Worm (Caenorhabditis elegans) whole organism, young adult: ENCODE data around the gene W02H5.2.
"Not testable (repeated sequence)": the region's sequence is repeated elsewhere in the genome, so short reads cannot be mapped to it uniquely, and the experiment has no call there.

Source experiments
- B0035.1 ChIP-seq: sonication (generic microtip); optimal IDR thresholded peaks from 2 replicates; lab custom pipeline; 2016; ENCODE audit warnings: missing genetic modification characterization, mild to moderate bottlenecking, missing compliant biosample characterization, missing genotype, missing genetic modification reagents
- C06A6.2 ChIP-seq: fragments of 200-800 bp; sonication (Bioruptor generic); conservative IDR thresholded peaks from 2 replicates; pipeline ENCODE4 v1.3.6; 2022; ENCODE audit warnings: missing genetic modification characterization, missing compliant biosample characterization
- F33H1.4 ChIP-seq: fragments of 200-800 bp; sonication (Bioruptor generic); IDR thresholded peaks from 2 replicates; pipeline ENCODE4 v1.3.6; 2022; ENCODE audit warnings: missing genetic modification reagents, missing genetic modification characterization, missing compliant biosample characterization
- F37B4.10 ChIP-seq: fragments of 200-800 bp; sonication (Bioruptor generic); IDR thresholded peaks from 2 replicates; pipeline ENCODE4 v1.3.6; 2022; ENCODE audit warnings: missing genetic modification characterization, missing compliant biosample characterization
- F39B2.1 ChIP-seq: fragments of 200-800 bp; sonication (Bioruptor generic); IDR thresholded peaks from 2 replicates; pipeline ENCODE4 v1.3.6; 2022; ENCODE audit warnings: missing genetic modification reagents, missing genetic modification characterization, missing compliant biosample characterization
- F52B5.7 ChIP-seq: sonication (generic microtip); optimal IDR thresholded peaks from 2 replicates; lab custom pipeline; 2016; ENCODE audit warnings: mild to moderate bottlenecking, missing genetic modification characterization, missing compliant biosample characterization
- K12H6.12 ChIP-seq: fragments of 200-800 bp; sonication (Bioruptor generic); optimal IDR thresholded peaks from 2 replicates; lab custom pipeline; 2018; ENCODE audit warnings: mild to moderate bottlenecking, missing genetic modification characterization, missing compliant biosample characterization
- Y53F4B.3 ChIP-seq: fragments of 200-800 bp; sonication (Bioruptor generic); IDR thresholded peaks from 2 replicates; pipeline ENCODE4 v1.3.6; 2022; ENCODE audit warnings: missing genetic modification reagents, missing genetic modification characterization, missing compliant biosample characterization
- Y67H2A.10 ChIP-seq: fragments of 200-800 bp; sonication (Bioruptor generic); conservative IDR thresholded peaks from 2 replicates; pipeline ENCODE4 v1.3.6; 2022; ENCODE audit warnings: missing genetic modification reagents, missing genetic modification characterization, missing compliant biosample characterization
- ZK185.1 ChIP-seq: sonication (generic microtip); optimal IDR thresholded peaks from 2 replicates; lab custom pipeline; 2016; ENCODE audit warnings: mild to moderate bottlenecking, missing genetic modification characterization, missing compliant biosample characterization; ENCODE audit not compliant: poor library complexity, severe bottlenecking
- ama-1 ChIP-seq, 3 experiments: fragments of 150-350 bp in 1 of 3; sonication (generic microtip) in 2 of 3; optimal IDR thresholded peaks; 2 replicates each; lab custom pipeline; 2014 to 2018; ENCODE audit warnings: missing biosample characterization in 2 of 3, missing genetic modification characterization in 2 of 3, missing genetic modification reagents in 2 of 3
- aptf-3 ChIP-seq: fragments of 200-800 bp; sonication (Bioruptor generic); IDR thresholded peaks from 2 replicates; pipeline ENCODE4 v1.3.6; 2022; ENCODE audit warnings: missing genetic modification characterization, missing compliant biosample characterization
- athp-1 ChIP-seq: sonication (generic microtip); optimal IDR thresholded peaks from 2 replicates; lab custom pipeline; 2017; ENCODE audit warnings: mild to moderate bottlenecking, missing genetic modification characterization, missing compliant biosample characterization
- attf-6 ChIP-seq: fragments of 200-800 bp; sonication (Bioruptor generic); IDR thresholded peaks from 2 replicates; pipeline ENCODE4 v1.3.6; 2022; ENCODE audit warnings: missing genetic modification reagents, missing genetic modification characterization, missing compliant biosample characterization
- bed-2 ChIP-seq: fragments of 200-800 bp; sonication (Bioruptor generic); IDR thresholded peaks from 2 replicates; pipeline ENCODE4 v1.3.6; 2022; ENCODE audit warnings: missing genetic modification reagents, missing genetic modification characterization, missing compliant biosample characterization
- cebp-2 ChIP-seq: fragments of 200-800 bp; sonication (Bioruptor generic); IDR thresholded peaks from 2 replicates; pipeline ENCODE4 v1.3.6; 2022; ENCODE audit warnings: missing genetic modification characterization, missing compliant biosample characterization
- ceh-100 ChIP-seq: fragments of 200-800 bp; sonication (Bioruptor generic); IDR thresholded peaks from 2 replicates; pipeline ENCODE4 v1.3.6; 2022; ENCODE audit warnings: missing genetic modification reagents, missing genetic modification characterization, missing compliant biosample characterization
- ceh-58 ChIP-seq: fragments of 200-800 bp; sonication (Bioruptor generic); IDR thresholded peaks from 2 replicates; pipeline ENCODE4 v1.3.6; 2022; ENCODE audit warnings: missing genetic modification characterization, missing compliant biosample characterization
- egrh-3 ChIP-seq: fragments of 200-800 bp; sonication (Bioruptor generic); IDR thresholded peaks from 2 replicates; pipeline ENCODE4 v1.3.6; 2022; ENCODE audit warnings: missing genetic modification reagents, missing genetic modification characterization, missing compliant biosample characterization
- fkh-3 ChIP-seq: sonication (generic microtip); optimal IDR thresholded peaks from 2 replicates; lab custom pipeline; 2016; ENCODE audit warnings: mild to moderate bottlenecking, missing genetic modification characterization, missing compliant biosample characterization
- gei-17 ChIP-seq: fragments of 200-800 bp; sonication (Bioruptor generic); optimal IDR thresholded peaks from 2 replicates; lab custom pipeline; 2018; ENCODE audit warnings: mild to moderate bottlenecking, missing genetic modification characterization, missing compliant biosample characterization
- him-1 ChIP-seq: sonication (generic microtip); optimal IDR thresholded peaks from 2 replicates; lab custom pipeline; 2016; ENCODE audit warnings: missing genotype, missing genetic modification reagents, missing genetic modification characterization, missing compliant biosample characterization
- hlh-12 ChIP-seq: sonication (generic microtip); optimal IDR thresholded peaks from 2 replicates; lab custom pipeline; 2016; ENCODE audit warnings: missing genetic modification characterization, missing compliant biosample characterization
- hmg-20 ChIP-seq: fragments of 200-800 bp; sonication (Bioruptor generic); IDR thresholded peaks from 2 replicates; pipeline ENCODE4 v1.3.6; 2022; ENCODE audit warnings: missing genetic modification reagents, missing genetic modification characterization, missing compliant biosample characterization
- let-526 ChIP-seq: fragments of 200-800 bp; sonication (Bioruptor generic); IDR thresholded peaks from 2 replicates; pipeline ENCODE4 v1.3.6; 2022; ENCODE audit warnings: missing genetic modification reagents, missing genetic modification characterization, missing compliant biosample characterization
- let-607 ChIP-seq, 2 experiments: fragments of 200-800 bp in 1 of 2; sonication (Bioruptor generic) in 1 of 2; sonication (generic microtip) in 1 of 2; optimal IDR thresholded peaks; 2 replicates each; lab custom pipeline; 2016 to 2018; ENCODE audit warnings: mild to moderate bottlenecking in 2 of 2, missing compliant biosample characterization in 2 of 2, missing genetic modification characterization in 2 of 2, moderate library complexity in 2 of 2, missing genotype in 1 of 2
- lin-26 ChIP-seq: fragments of 200-800 bp; sonication (Bioruptor generic); IDR thresholded peaks from 2 replicates; pipeline ENCODE4 v1.3.6; 2022; ENCODE audit warnings: missing genetic modification reagents, missing genetic modification characterization, missing compliant biosample characterization
- lin-40 ChIP-seq: sonication (generic microtip); optimal IDR thresholded peaks from 2 replicates; lab custom pipeline; 2016; ENCODE audit warnings: missing genetic modification characterization, mild to moderate bottlenecking, missing compliant biosample characterization, missing genotype, missing genetic modification reagents
- lin-54 ChIP-seq: fragments of 200-800 bp; sonication (Bioruptor generic); optimal IDR thresholded peaks from 2 replicates; lab custom pipeline; 2018; ENCODE audit warnings: mild to moderate bottlenecking, missing genetic modification characterization, missing compliant biosample characterization
- lsy-27 ChIP-seq: sonication (generic microtip); optimal IDR thresholded peaks from 2 replicates; lab custom pipeline; 2017; ENCODE audit warnings: missing genetic modification characterization, mild to moderate bottlenecking, missing compliant biosample characterization, antibody characterized with exemption, missing genotype, borderline replicate concordance; ENCODE audit not compliant: insufficient read depth
- madf-10 ChIP-seq: sonication (generic microtip); optimal IDR thresholded peaks from 2 replicates; lab custom pipeline; 2016; ENCODE audit warnings: mild to moderate bottlenecking, missing genetic modification characterization, missing compliant biosample characterization
- mel-28 ChIP-seq: sonication (generic microtip); optimal IDR thresholded peaks from 2 replicates; lab custom pipeline; 2016; ENCODE audit warnings: borderline replicate concordance, mild to moderate bottlenecking, missing genetic modification characterization, missing compliant biosample characterization
- nfya-2 ChIP-seq: fragments of 200-800 bp; sonication (Bioruptor generic); IDR thresholded peaks from 2 replicates; pipeline ENCODE4 v1.3.6; 2022; ENCODE audit warnings: missing genetic modification reagents, missing genetic modification characterization, missing compliant biosample characterization
- nhr-120 ChIP-seq: fragments of 200-800 bp; sonication (Bioruptor generic); IDR thresholded peaks from 2 replicates; pipeline ENCODE4 v1.3.6; 2022; ENCODE audit warnings: missing genetic modification characterization, missing compliant biosample characterization
- nhr-179 ChIP-seq: sonication (generic microtip); optimal IDR thresholded peaks from 2 replicates; lab custom pipeline; 2016; ENCODE audit warnings: mild to moderate bottlenecking, missing genetic modification characterization, missing compliant biosample characterization
- pha-4 ChIP-seq: fragments of 150-350 bp; sonication (generic microtip); optimal IDR thresholded peaks from 2 replicates; lab custom pipeline; 2014; ENCODE audit warnings: missing biosample characterization, missing genetic modification reagents, missing genetic modification characterization
- rcor-1 ChIP-seq: fragments of 200-800 bp; sonication (Bioruptor generic); IDR thresholded peaks from 2 replicates; pipeline ENCODE4 v1.3.6; 2022; ENCODE audit warnings: missing genetic modification reagents, missing genetic modification characterization, missing compliant biosample characterization
- repo-1 ChIP-seq: sonication (generic microtip); optimal IDR thresholded peaks from 2 replicates; lab custom pipeline; 2017; ENCODE audit warnings: mild to moderate bottlenecking, missing genetic modification characterization, missing compliant biosample characterization
- snpc-1.1 ChIP-seq: sonication (generic microtip); optimal IDR thresholded peaks from 2 replicates; lab custom pipeline; 2017; ENCODE audit warnings: missing genetic modification characterization, mild to moderate bottlenecking, missing compliant biosample characterization, antibody characterized with exemption, moderate library complexity, missing genotype, missing genetic modification reagents; ENCODE audit not compliant: insufficient read depth
- somi-1 ChIP-seq: fragments of 200-800 bp; sonication (Bioruptor generic); optimal IDR thresholded peaks from 2 replicates; lab custom pipeline; 2018; ENCODE audit warnings: mild to moderate bottlenecking, missing genetic modification characterization, missing compliant biosample characterization
- sptf-2 ChIP-seq: fragments of 200-800 bp; sonication (Bioruptor generic); optimal IDR thresholded peaks from 2 replicates; lab custom pipeline; 2018; ENCODE audit warnings: mild to moderate bottlenecking, missing genetic modification characterization, missing compliant biosample characterization
- tbp1 ChIP-seq: fragments of 200-800 bp; sonication (Bioruptor generic); optimal IDR thresholded peaks from 2 replicates; lab custom pipeline; 2018; ENCODE audit warnings: mild to moderate bottlenecking, missing genetic modification characterization, missing compliant biosample characterization
- xnd-1 ChIP-seq: sonication (generic microtip); optimal IDR thresholded peaks from 2 replicates; lab custom pipeline; 2016; ENCODE audit warnings: missing genotype, missing genetic modification reagents, missing genetic modification characterization, missing compliant biosample characterization
- ztf-22 ChIP-seq: fragments of 200-800 bp; sonication (Bioruptor generic); optimal IDR thresholded peaks from 2 replicates; lab custom pipeline; 2018; ENCODE audit warnings: mild to moderate bottlenecking, missing genetic modification characterization, moderate library complexity, missing compliant biosample characterization
- ztf-25 ChIP-seq: fragments of 200-800 bp; sonication (Bioruptor generic); IDR thresholded peaks from 2 replicates; pipeline ENCODE4 v1.3.6; 2022; ENCODE audit warnings: missing genetic modification reagents, missing genetic modification characterization, missing compliant biosample characterization

The W02H5.2 gene

DNA sequence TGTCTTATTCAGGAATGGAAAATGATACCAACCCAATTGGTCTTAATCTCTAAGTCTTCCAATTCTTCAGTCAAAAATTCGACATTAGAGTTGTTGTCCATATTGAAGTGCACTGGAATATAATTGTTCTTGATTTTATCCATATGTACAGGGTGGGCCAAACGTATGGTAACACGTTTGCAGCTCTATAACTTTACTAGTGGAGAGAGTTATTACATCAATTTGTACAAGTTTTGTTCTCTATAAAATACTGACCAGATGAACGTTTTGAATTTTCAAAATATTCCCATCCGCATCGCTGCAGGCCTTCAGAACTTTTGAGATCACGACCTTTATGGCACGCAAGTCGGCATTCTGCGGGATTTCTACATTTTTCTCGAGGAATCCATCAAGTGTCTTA is 40.3 kb upstream of the W02H5.2 start, which contains the start of gene F53E10.5:
TSS of gene F53E10.5 (minus strand) at position 101 of the 400 bp plus-strand sequence.
- TF ChIP-seq F37B4.10 (GFP tag; lab: Robert Waterston, UW); nfya-2 (GFP tag; lab: Robert Waterston, UW); mel-28 (tag; lab: Kevin White, UChicago): not testable (repeated sequence)

DNA sequence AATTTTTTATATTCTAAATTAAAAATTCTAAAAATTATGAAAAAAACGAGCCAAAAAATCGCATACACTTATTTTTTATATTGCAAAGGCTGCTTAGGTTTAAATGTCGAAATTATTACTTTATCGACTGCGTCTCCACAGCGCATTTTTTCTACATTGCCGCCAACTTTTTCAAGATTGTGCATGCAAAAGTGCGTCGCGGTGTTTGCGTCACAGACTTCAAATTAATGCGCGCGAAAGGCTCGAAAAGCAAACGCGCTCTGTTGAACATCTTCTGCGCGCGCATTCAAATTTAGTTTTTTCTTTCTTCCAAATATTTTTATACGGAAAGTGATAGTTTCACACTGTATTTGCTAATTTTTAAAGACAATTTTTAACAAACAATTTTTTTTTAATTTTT is 38.6 kb upstream of the W02H5.2 start:
- TF ChIP-seq F52B5.7, result no peak
- TF ChIP-seq lsy-27, result no peak
- TF ChIP-seq ztf-25, result no peak
- peak; percentile 58 for TF ChIP-seq F33H1.4
- peak; percentile 53 for TF ChIP-seq xnd-1
- 0 out of 2 replicates have a peak, but pooled peaks have one; percentile 29 for TF ChIP-seq attf-6
- TF ChIP-seq lin-54, result peak; percentile 98
- TF ChIP-seq ztf-22 (GFP tag; lab: Kevin White, UChicago), result no peak
- TF ChIP-seq ama-1 (optimal IDR thresholded peaks at IDR 0.05; lab: Kevin White, UChicago), result no peak
- TF ChIP-seq ama-1 (GFP tag; optimal IDR thresholded peaks at IDR 0.05; lab: Kevin White, UChicago), result no peak
- TF ChIP-seq somi-1, result no peak
- no peak for TF ChIP-seq sptf-2 (GFP tag; lab: Kevin White, UChicago)
- TF ChIP-seq let-607 (tag; optimal IDR thresholded peaks at IDR 0.05; lab: Kevin White, UChicago), result peak; percentile 24 to 62
- TF ChIP-seq F39B2.1 (GFP tag; lab: Robert Waterston, UW), result no peak
- TF ChIP-seq egrh-3 (GFP tag; lab: Robert Waterston, UW), result 0 out of 2 replicates have a peak, but pooled peaks have one; percentile 11
- no peak for TF ChIP-seq pha-4 (tag; lab: Kevin White, UChicago)
- peak; percentile 55 for TF ChIP-seq tbp1
- TF ChIP-seq snpc-1.1 (tag; lab: Kevin White, UChicago), result no peak
- peak; percentile 67; the same call in 1 of the 2 replicates for TF ChIP-seq hmg-20 (GFP tag; lab: Robert Waterston, UW)
- TF ChIP-seq nhr-179 (tag; lab: Kevin White, UChicago), result no peak
- TF ChIP-seq aptf-3, result no peak
- no peak for TF ChIP-seq him-1 (tag; lab: Kevin White, UChicago)
- TF ChIP-seq ZK185.1 (tag; lab: Kevin White, UChicago), result no peak
- no peak for TF ChIP-seq ceh-58
- peak; percentile 78 for TF ChIP-seq athp-1 (tag; lab: Kevin White, UChicago)
- TF ChIP-seq repo-1 (tag; lab: Kevin White, UChicago), result peak; percentile 47
- TF ChIP-seq ceh-100, result peak; percentile 78
- peak; percentile 67 for TF ChIP-seq gei-17
- peak; percentile 77 for TF ChIP-seq K12H6.12 (tag; lab: Kevin White, UChicago)
- TF ChIP-seq hlh-12 (tag; lab: Kevin White, UChicago), result no peak
- TF ChIP-seq let-526 (GFP tag; lab: Robert Waterston, UW), result peak; percentile 69; the same call in 1 of the 2 replicates
- TF ChIP-seq nhr-120 (GFP tag; lab: Robert Waterston, UW), result no peak
- TF ChIP-seq cebp-2 (GFP tag; lab: Robert Waterston, UW), result 0 out of 2 replicates have a peak, but pooled peaks have one; percentile 58
- TF ChIP-seq rcor-1, result peak; percentile 88
- TF ChIP-seq lin-40 (tag; lab: Kevin White, UChicago), result no peak
- TF ChIP-seq bed-2 (GFP tag; lab: Robert Waterston, UW), result peak; percentile 81
- peak; percentile 51; the same call in 1 of the 2 replicates for TF ChIP-seq lin-26 (GFP tag; lab: Robert Waterston, UW)
- TF ChIP-seq fkh-3 (tag; lab: Kevin White, UChicago), result no peak
- peak; percentile 82 for TF ChIP-seq madf-10 (tag; lab: Kevin White, UChicago)
- peak; percentile 22 for TF ChIP-seq B0035.1 (tag; lab: Kevin White, UChicago)
- TF ChIP-seq C06A6.2, result peak; percentile 80
- peak; percentile 66 for TF ChIP-seq Y67H2A.10 (GFP tag; lab: Robert Waterston, UW)
- no peak for TF ChIP-seq Y53F4B.3 (GFP tag; lab: Robert Waterston, UW)
